Fruit fly (Drosophila melanogaster) whole organism, embryonic: Measurements from ENCODE around the gene spas.

Source experiments
- Bgb ChIP-seq: fragments of 200-800 bp; sonication (Bioruptor generic); IDR thresholded peaks from 2 replicates; pipeline ENCODE4 v1.3.6; 2022; ENCODE audit warnings: missing biosample characterization, missing genetic modification characterization; ENCODE audit not compliant: partially characterized antibody
- Bteb2 ChIP-seq: fragments of 200-800 bp; sonication (Bioruptor generic); optimal IDR thresholded peaks from 2 replicates; lab custom pipeline; 2016; ENCODE audit warnings: missing biosample characterization, missing genetic modification characterization
- CG12155 ChIP-seq: fragments of 200-800 bp; sonication (Bioruptor generic); optimal IDR thresholded peaks from 3 replicates; lab custom pipeline; 2016; ENCODE audit warnings: missing biosample characterization, missing genetic modification characterization
- CG15073 ChIP-seq: fragments of 200-800 bp; sonication (Bioruptor generic); optimal IDR thresholded peaks from 2 replicates; lab custom pipeline; 2016; ENCODE audit warnings: missing biosample characterization, missing genetic modification characterization
- CG17359 ChIP-seq: fragments of 200-800 bp; sonication (Bioruptor generic); optimal IDR thresholded peaks from 3 replicates; lab custom pipeline; 2018; ENCODE audit warnings: missing biosample characterization, mild to moderate bottlenecking, missing genetic modification characterization, moderate library complexity
- CG18476 ChIP-seq: fragments of 200-800 bp; sonication (Bioruptor generic); optimal IDR thresholded peaks from 2 replicates; lab custom pipeline; 2016; ENCODE audit warnings: missing biosample characterization, mild to moderate bottlenecking, missing genetic modification characterization
- CG2712 ChIP-seq: fragments of 200-800 bp; optimal IDR thresholded peaks from 3 replicates; lab custom pipeline; 2019; ENCODE audit warnings: missing biosample characterization, mild to moderate bottlenecking, missing genetic modification characterization, moderate library complexity
- CG32772 ChIP-seq: fragments of 200-800 bp; sonication (Bioruptor generic); IDR thresholded peaks from 2 replicates; pipeline ENCODE4 v1.3.6; 2022; ENCODE audit warnings: missing biosample characterization, missing genetic modification characterization
- CG34422 ChIP-seq: fragments of 200-800 bp; sonication (Bioruptor generic); IDR thresholded peaks from 3 replicates; pipeline ENCODE4 v1.3.6; 2022; ENCODE audit warnings: missing biosample characterization, missing genetic modification characterization
- CG4360 ChIP-seq: fragments of 200-800 bp; sonication (Bioruptor generic); IDR thresholded peaks from 2 replicates; pipeline ENCODE4 v1.3.6; 2022; ENCODE audit warnings: missing biosample characterization, missing genetic modification characterization
- CG4707 ChIP-seq: fragments of 200-800 bp; sonication (Bioruptor generic); optimal IDR thresholded peaks from 2 replicates; lab custom pipeline; 2018; ENCODE audit warnings: missing biosample characterization, mild to moderate bottlenecking, missing genetic modification characterization, moderate library complexity
- CG8924 ChIP-seq: fragments of 200-800 bp; optimal IDR thresholded peaks from 3 replicates; lab custom pipeline; 2019; ENCODE audit warnings: missing biosample characterization, mild to moderate bottlenecking, missing genetic modification characterization, moderate library complexity
- CG9215 ChIP-seq: fragments of 200-800 bp; sonication (Bioruptor generic); IDR thresholded peaks from 2 replicates; pipeline ENCODE4 v1.3.6; 2022; ENCODE audit warnings: missing biosample characterization, missing genetic modification characterization
- D ChIP-seq, 2 experiments: fragments of 200-800 bp in 1 of 2; fragments of >200 bp in 1 of 2; sonication (Bioruptor generic) in 1 of 2; optimal IDR thresholded peaks; 2 replicates in 1 of 2; 3 replicates in 1 of 2; lab custom pipeline; 2017; ENCODE audit warnings: mild to moderate bottlenecking in 1 of 2, missing biosample characterization in 1 of 2, missing genetic modification characterization in 1 of 2, missing genetic modification reagents in 1 of 2
- D19A ChIP-seq: fragments of 200-800 bp; optimal IDR thresholded peaks from 3 replicates; lab custom pipeline; 2019; ENCODE audit warnings: missing biosample characterization, mild to moderate bottlenecking, missing genetic modification characterization, moderate library complexity
- D19B ChIP-seq: fragments of 200-800 bp; sonication (Bioruptor generic); optimal IDR thresholded peaks from 2 replicates; lab custom pipeline; 2017; ENCODE audit warnings: missing biosample characterization, mild to moderate bottlenecking, missing genetic modification characterization
- Dll ChIP-seq: fragments of 200-800 bp; sonication (Bioruptor generic); IDR thresholded peaks from 4 replicates; pipeline ENCODE4 v1.3.6; 2022; ENCODE audit warnings: missing biosample characterization, missing genetic modification characterization; ENCODE audit not compliant: partially characterized antibody
- Drgx ChIP-seq: fragments of 200-800 bp; sonication (Bioruptor generic); IDR thresholded peaks from 2 replicates; pipeline ENCODE4 v1.3.6; 2022; ENCODE audit warnings: missing biosample characterization, missing genetic modification characterization
- GATAe ChIP-seq: fragments of 200-800 bp; sonication (Bioruptor generic); conservative IDR thresholded peaks from 2 replicates; pipeline ENCODE4 v1.3.6; 2022; ENCODE audit warnings: missing biosample characterization, missing genetic modification characterization
- H2.0 ChIP-seq: fragments of 200-800 bp; sonication (Bioruptor generic); IDR thresholded peaks from 2 replicates; pipeline ENCODE4 v1.3.6; 2022; ENCODE audit warnings: missing biosample characterization, missing genetic modification characterization
- MBD-R2 ChIP-seq: fragments of 200-800 bp; sonication (Bioruptor generic); IDR thresholded peaks from 2 replicates; pipeline ENCODE4 v1.3.6; 2022; ENCODE audit warnings: missing biosample characterization, missing genetic modification characterization
- MESR4 ChIP-seq: fragments of 200-800 bp; sonication (Bioruptor generic); optimal IDR thresholded peaks from 2 replicates; lab custom pipeline; 2018; ENCODE audit warnings: missing biosample characterization, mild to moderate bottlenecking, missing genetic modification characterization, moderate library complexity
- Med ChIP-seq: fragments of 200-800 bp; sonication (Bioruptor generic); peaks from one replicate; lab custom pipeline; 2016; ENCODE audit warnings: missing biosample characterization, missing genetic modification characterization, mild to moderate bottlenecking, inconsistent platforms, moderate library complexity
- Rfx ChIP-seq: fragments of 200-800 bp; sonication (Bioruptor generic); IDR thresholded peaks from 2 replicates; pipeline ENCODE4 v1.3.6; 2022; ENCODE audit warnings: missing biosample characterization, missing genetic modification characterization
- Rx ChIP-seq: fragments of 200-800 bp; sonication (Bioruptor generic); IDR thresholded peaks from 2 replicates; pipeline ENCODE4 v1.3.6; 2022; ENCODE audit warnings: missing biosample characterization, missing genetic modification characterization
- ab ChIP-seq: fragments of 200-800 bp; sonication (Bioruptor generic); optimal IDR thresholded peaks from 2 replicates; lab custom pipeline; 2016; ENCODE audit warnings: missing biosample characterization, missing genetic modification characterization
- ac ChIP-seq: fragments of 200-800 bp; sonication (Bioruptor generic); optimal IDR thresholded peaks from 3 replicates; lab custom pipeline; 2017; ENCODE audit warnings: missing biosample characterization, mild to moderate bottlenecking, missing genetic modification characterization
- amos ChIP-seq: fragments of 200-800 bp; sonication (Bioruptor generic); IDR thresholded peaks from 2 replicates; pipeline ENCODE4 v1.3.6; 2022; ENCODE audit warnings: missing biosample characterization, missing genetic modification characterization; ENCODE audit not compliant: partially characterized antibody
- ara ChIP-seq: fragments of 200-800 bp; sonication (Bioruptor generic); IDR thresholded peaks from 2 replicates; pipeline ENCODE4 v1.3.6; 2022; ENCODE audit warnings: missing biosample characterization, missing genetic modification characterization
- br ChIP-seq: fragments of >200 bp; optimal IDR thresholded peaks from 2 replicates; lab custom pipeline; 2017
- croc ChIP-seq: fragments of 200-800 bp; sonication (Bioruptor generic); conservative IDR thresholded peaks from 3 replicates; pipeline ENCODE4 v1.3.6; 2022; ENCODE audit warnings: missing biosample characterization, missing genetic modification characterization
- crp ChIP-seq, 2 experiments: fragments of 200-800 bp; sonication (Bioruptor generic); optimal IDR thresholded peaks; 2 replicates in 1 of 2; 3 replicates in 1 of 2; lab custom pipeline; 2017; ENCODE audit warnings: missing biosample characterization in 2 of 2, missing genetic modification characterization in 2 of 2, mild to moderate bottlenecking in 1 of 2, moderate library complexity in 1 of 2
- dmrt99B ChIP-seq: fragments of 200-800 bp; sonication (Bioruptor generic); optimal IDR thresholded peaks from 2 replicates; lab custom pipeline; 2018; ENCODE audit warnings: missing biosample characterization, mild to moderate bottlenecking, missing genetic modification characterization, moderate library complexity
- esg ChIP-seq: fragments of 200-800 bp; sonication (Bioruptor generic); conservative IDR thresholded peaks from 2 replicates; pipeline ENCODE4 v1.3.6; 2022; ENCODE audit warnings: missing biosample characterization, missing genetic modification characterization
- ftz-f1 ChIP-seq: fragments of 200-800 bp; sonication (Bioruptor generic); optimal IDR thresholded peaks from 2 replicates; lab custom pipeline; 2016; ENCODE audit warnings: missing biosample characterization, missing genetic modification characterization
- gce ChIP-seq: fragments of 200-800 bp; sonication (Bioruptor generic); IDR thresholded peaks from 3 replicates; pipeline ENCODE4 v1.3.6; 2022; ENCODE audit warnings: missing biosample characterization, missing genetic modification characterization
- kay ChIP-seq: fragments of 200-800 bp; sonication (Bioruptor generic); optimal IDR thresholded peaks from 2 replicates; lab custom pipeline; 2016; ENCODE audit warnings: missing biosample characterization, missing genetic modification characterization
- knrl ChIP-seq: fragments of 200-800 bp; sonication (Bioruptor generic); IDR thresholded peaks from 3 replicates; pipeline ENCODE4 v1.3.6; 2022; ENCODE audit warnings: missing biosample characterization, missing genetic modification characterization; ENCODE audit not compliant: partially characterized antibody
- lbe ChIP-seq: fragments of 200-800 bp; sonication (Bioruptor generic); optimal IDR thresholded peaks from 2 replicates; lab custom pipeline; 2016; ENCODE audit warnings: missing biosample characterization, mild to moderate bottlenecking, missing genetic modification characterization
- nerfin-2 ChIP-seq: fragments of 200-800 bp; sonication (Bioruptor generic); IDR thresholded peaks from 2 replicates; pipeline ENCODE4 v1.3.6; 2022; ENCODE audit warnings: missing biosample characterization, missing genetic modification characterization; ENCODE audit not compliant: partially characterized antibody
- nom ChIP-seq: fragments of 200-800 bp; sonication (Bioruptor generic); optimal IDR thresholded peaks from 2 replicates; lab custom pipeline; 2017; ENCODE audit warnings: missing biosample characterization, missing genetic modification characterization, mild to moderate bottlenecking, moderate library complexity, missing genetic modification reagents
- odd ChIP-seq: fragments of 200-800 bp; sonication (Bioruptor generic); optimal IDR thresholded peaks from 2 replicates; lab custom pipeline; 2017; ENCODE audit warnings: missing biosample characterization, mild to moderate bottlenecking, missing genetic modification characterization
- onecut ChIP-seq: fragments of 200-800 bp; sonication (Bioruptor generic); IDR thresholded peaks from 2 replicates; pipeline ENCODE4 v1.3.6; 2022; ENCODE audit warnings: missing biosample characterization, missing genetic modification characterization
- pzg ChIP-seq: fragments of 200-800 bp; sonication (Bioruptor generic); optimal IDR thresholded peaks from 3 replicates; lab custom pipeline; 2018; ENCODE audit warnings: missing biosample characterization, mild to moderate bottlenecking, missing genetic modification characterization, moderate library complexity
- sens ChIP-seq: fragments of 200-800 bp; sonication (Bioruptor generic); peaks from one replicate; lab custom pipeline; 2016; ENCODE audit warnings: missing biosample characterization, missing genetic modification characterization
- sisA ChIP-seq: fragments of 200-800 bp; sonication (Bioruptor generic); IDR thresholded peaks from 2 replicates; pipeline ENCODE4 v1.3.6; 2022; ENCODE audit warnings: missing biosample characterization, missing genetic modification characterization
- so ChIP-seq: fragments of 200-800 bp; sonication (Bioruptor generic); IDR thresholded peaks from 3 replicates; pipeline ENCODE4 v1.3.6; 2022; ENCODE audit warnings: missing biosample characterization, missing genetic modification characterization
- yki ChIP-seq: fragments of >200 bp; optimal IDR thresholded peaks from 3 replicates; lab custom pipeline; 2018

The spas gene

dm6 chr3R:24038736-24039556, 931 bp downstream of the spas start, which contains the start of gene Miro:
TSS of gene Miro (minus strand) at chr3R:24038847.
- TF ChIP-seq CG9215 (GFP tag; lab: Robert Waterston, UW): no peak
- no peak for TF ChIP-seq GATAe (GFP tag; lab: Robert Waterston, UW)
- TF ChIP-seq esg (GFP tag; lab: Robert Waterston, UW): no peak
- TF ChIP-seq ftz-f1: no peak
- TF ChIP-seq br: no peak
- TF ChIP-seq kay (GFP tag; lab: Kevin White, UChicago): peak; percentile 15
- no peak for TF ChIP-seq odd (GFP tag; lab: Kevin White, UChicago)
- peak; percentile 92 for TF ChIP-seq CG12155
- no peak for TF ChIP-seq CG4707 (GFP tag; lab: Kevin White, UChicago)
- no peak for TF ChIP-seq so (GFP tag; lab: Robert Waterston, UW)
- TF ChIP-seq D19B (GFP tag; lab: Kevin White, UChicago): no peak
- no peak for TF ChIP-seq ac (GFP tag; lab: Kevin White, UChicago)
- TF ChIP-seq onecut (GFP tag; lab: Robert Waterston, UW): peak; percentile 31; the same call in 1 of the 2 replicates
- TF ChIP-seq knrl: no peak
- no peak for TF ChIP-seq CG18476
- TF ChIP-seq crp (GFP tag; optimal IDR thresholded peaks at IDR 0.05; lab: Kevin White, UChicago): peak in 1 of 2 experiments; percentile 71
- no peak for TF ChIP-seq ab (GFP tag; lab: Kevin White, UChicago)
- peak; percentile 63 for TF ChIP-seq nom (GFP tag; lab: Kevin White, UChicago)
- peak; percentile 52; the same call in 1 of the 2 replicates for TF ChIP-seq MBD-R2
- peak; percentile 26 for TF ChIP-seq Med (GFP tag; lab: Kevin White, UChicago)
- no peak for TF ChIP-seq Rfx (GFP tag; lab: Robert Waterston, UW)
- TF ChIP-seq CG15073 (GFP tag; lab: Kevin White, UChicago): peak; percentile 70
- TF ChIP-seq lbe (GFP tag; lab: Kevin White, UChicago): peak; percentile 23
- 0 out of 2 replicates have a peak, but pooled peaks have one; percentile 12 for TF ChIP-seq Rx (GFP tag; lab: Robert Waterston, UW)
- no peak for TF ChIP-seq CG2712
- 0 out of 2 replicates have a peak, but pooled peaks have one; percentile 13 for TF ChIP-seq ara
- no peak for TF ChIP-seq H2.0 (GFP tag; lab: Robert Waterston, UW)
- no peak for TF ChIP-seq croc (GFP tag; lab: Robert Waterston, UW)
- TF ChIP-seq CG34422 (GFP tag; lab: Robert Waterston, UW): no peak
- peak; percentile 3 for TF ChIP-seq pzg
- no peak for TF ChIP-seq sisA (GFP tag; lab: Robert Waterston, UW)
- TF ChIP-seq, all 482 proteins: peak for 12

DNA sequence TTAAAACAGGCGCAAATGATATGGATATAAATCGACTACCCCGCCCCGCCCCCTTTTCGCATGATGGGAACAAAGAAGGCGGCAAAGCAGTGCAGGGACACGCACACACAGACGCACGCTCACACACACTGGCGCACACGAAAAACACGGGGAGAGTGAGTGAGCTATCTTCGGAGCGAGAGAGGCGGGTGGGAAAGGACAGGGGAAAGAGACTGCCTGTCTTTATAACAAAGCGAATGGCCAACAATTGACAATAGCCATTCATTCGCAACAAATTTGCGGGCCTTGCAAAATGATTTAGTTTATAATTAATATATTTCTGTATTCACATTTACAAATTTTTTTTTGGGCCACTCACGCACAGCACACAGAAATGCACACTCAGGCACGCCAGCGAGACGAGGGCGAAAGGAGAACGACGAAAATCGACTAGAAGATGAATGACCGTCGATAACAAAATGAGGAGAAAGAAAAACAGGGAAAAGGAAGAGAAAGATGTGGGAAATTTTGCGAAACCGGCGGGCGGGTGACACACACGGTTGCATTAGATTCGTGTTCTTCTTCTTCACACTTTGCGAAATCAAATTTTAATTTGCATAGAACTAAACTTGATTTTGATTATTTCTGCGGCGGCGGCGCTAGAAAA, 8.7 kb downstream of the spas start:
- TF ChIP-seq Drgx (GFP tag; lab: Robert Waterston, UW) (0 out of 2 replicates have a peak, but pooled peaks have one; percentile 15), CG17359 (tag; lab: Kevin White, UChicago) (no peak), Bteb2 (GFP tag; lab: Kevin White, UChicago) (no peak), D (optimal IDR thresholded peaks at IDR 0.05; lab: Kevin White, UChicago) (peak; percentile 22), D (GFP tag; optimal IDR thresholded peaks at IDR 0.05; lab: Kevin White, UChicago) (no peak), gce (GFP tag; lab: Robert Waterston, UW) (no peak), MESR4 (GFP tag; lab: Kevin White, UChicago) (peak; percentile 30), CG8924 (peak; percentile 6), amos (GFP tag; lab: Robert Waterston, UW) (peak; percentile 16; the same call in 1 of the 2 replicates), ftz-f1 (peak; percentile 65), sens (GFP tag; lab: Kevin White, UChicago) (peak; percentile 71), yki (lab: Kevin White, UChicago) (peak; percentile 20), nom (GFP tag; lab: Kevin White, UChicago) (peak; percentile 43), D19A (tag; lab: Kevin White, UChicago) (no peak), dmrt99B (tag; lab: Kevin White, UChicago) (no peak), Dll (GFP tag; lab: Robert Waterston, UW) (0 out of 4 replicates have a peak, but pooled peaks have one; percentile 26), CG32772 (GFP tag; lab: Robert Waterston, UW) (no peak), CG12155 (peak; percentile 20), CG4360 (GFP tag; lab: Robert Waterston, UW) (no peak), nerfin-2 (GFP tag; lab: Robert Waterston, UW) (no peak), Bgb (peak; percentile 13; the same call in 1 of the 2 replicates)
